Worm (Caenorhabditis elegans): Measurements from ENCODE around the gene col-122.
"Not testable (repeated sequence)": the region's sequence is repeated elsewhere in the genome, so short reads cannot be mapped to it uniquely, and the experiment has no call there.

Gene col-122

ce11 chrIV:9593456-9593855 is 30.3 kb downstream of the col-122 start, which contains the start of gene spp-18:
spp-18 (plus strand) TSS chrIV:9593712.
- no peak for TF ChIP-seq F13H6.1 (tag; optimal IDR thresholded peaks at IDR 0.05)
- no peak for TF ChIP-seq ceh-34 (tag; optimal IDR thresholded peaks at IDR 0.05)
- TF ChIP-seq ceh-6 (GFP tag; optimal IDR thresholded peaks at IDR 0.05), result no peak
- peak; percentile 27 for TF ChIP-seq elt-2 (tag; optimal IDR thresholded peaks at IDR 0.05)
- no peak for TF ChIP-seq madf-2 (tag; optimal IDR thresholded peaks at IDR 0.05)
- TF ChIP-seq dve-1 (tag; optimal IDR thresholded peaks at IDR 0.05), result no peak
- no peak for TF ChIP-seq Y22D7AL.16 (tag; optimal IDR thresholded peaks at IDR 0.05)
- no peak for TF ChIP-seq ref-2 (tag; optimal IDR thresholded peaks at IDR 0.05)
- TF ChIP-seq ceh-45 (GFP tag; IDR thresholded peaks at IDR 0.05), result no peak

DNA sequence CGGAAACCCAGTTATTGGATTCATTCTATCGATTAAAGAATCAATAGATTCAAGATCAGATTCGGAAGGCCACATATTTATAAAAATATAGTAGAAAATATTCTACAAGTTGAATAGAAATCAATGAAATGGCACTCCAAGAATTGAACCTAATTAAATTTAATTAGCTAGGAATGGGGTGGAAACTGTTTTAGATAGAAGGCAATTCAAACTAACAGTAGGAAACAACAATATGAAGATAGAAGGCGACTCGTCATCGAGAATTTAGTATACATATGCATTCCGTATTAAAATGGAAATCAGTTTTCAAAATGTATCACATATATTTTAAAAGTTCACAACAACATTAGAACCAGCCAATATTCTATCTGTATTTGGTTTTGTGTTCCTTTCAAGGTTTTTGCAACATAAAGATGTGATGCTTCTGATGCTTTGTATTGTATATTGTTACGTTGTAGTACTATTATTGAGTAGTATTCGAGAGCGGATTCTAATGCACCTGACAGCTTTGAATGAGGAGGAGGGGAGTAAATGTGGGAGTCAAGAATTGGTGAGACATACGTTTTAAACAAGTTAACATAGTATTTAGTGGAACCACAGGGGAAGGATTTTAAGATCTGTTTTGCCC is 32.7 kb downstream of the col-122 start, which contains the start of the genes F27C8.3 and F27C8.2:
F27C8.3 (minus strand) TSS at position 101 of the 628 bp plus-strand sequence.
F27C8.2 (plus strand) TSS at position 578 of the 628 bp plus-strand sequence.
- not testable (repeated sequence) for TF ChIP-seq pha-2 (tag; optimal IDR thresholded peaks at IDR 0.05); unc-55 (GFP tag; optimal IDR thresholded peaks at IDR 0.05); sdc-2 (tag; optimal IDR thresholded peaks at IDR 0.05)

DNA sequence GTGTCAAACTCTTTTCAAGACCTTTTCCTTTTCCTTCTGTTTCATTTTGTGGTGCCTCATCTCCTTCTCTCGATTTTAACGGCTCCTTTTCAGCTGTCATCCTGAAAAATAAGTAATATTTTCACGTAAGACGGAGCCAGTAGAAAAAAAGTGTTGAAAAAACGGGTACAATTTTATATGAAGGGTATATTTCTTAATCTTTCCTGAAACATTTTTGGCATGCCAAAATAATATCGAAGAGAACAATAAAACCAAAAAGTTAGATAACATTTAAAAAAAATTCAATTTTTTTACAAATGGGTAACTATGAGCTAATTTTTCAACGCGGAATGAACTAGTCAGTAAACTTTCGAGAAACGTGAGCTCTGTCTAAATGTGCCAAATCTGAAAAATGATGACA is 38.4 kb downstream of the col-122 start, which contains the start of gene aat-1:
aat-1 (minus strand) TSS at position 101 of the 400 bp plus-strand sequence.
- no peak for TF ChIP-seq ceh-22 (tag; optimal IDR thresholded peaks at IDR 0.05)
- no peak for TF ChIP-seq K02D7.2 (tag; optimal IDR thresholded peaks at IDR 0.05)
- no peak for TF ChIP-seq zip-5 (tag; optimal IDR thresholded peaks at IDR 0.05)
- TF ChIP-seq C08G9.2 (tag; optimal IDR thresholded peaks at IDR 0.05), result no peak
- no peak for TF ChIP-seq hlh-15 (tag; optimal IDR thresholded peaks at IDR 0.05)
- no peak for TF ChIP-seq rnt-1 (tag; optimal IDR thresholded peaks at IDR 0.05)
- no peak for TF ChIP-seq mec-3 (tag; optimal IDR thresholded peaks at IDR 0.05; ENCODE audit: borderline replicate concordance)
- no peak for TF ChIP-seq nhr-11 (tag; optimal IDR thresholded peaks at IDR 0.05)
- no peak for TF ChIP-seq ceh-45 (GFP tag; IDR thresholded peaks at IDR 0.05)
- TF ChIP-seq Y22D7AL.16 (tag; optimal IDR thresholded peaks at IDR 0.05), result no peak
- no peak for TF ChIP-seq tbx-2 (tag; optimal IDR thresholded peaks at IDR 0.05)
- TF ChIP-seq nhr-232 (tag; optimal IDR thresholded peaks at IDR 0.05), result no peak
- no peak for TF ChIP-seq eyg-1 (tag; optimal IDR thresholded peaks at IDR 0.05)
- TF ChIP-seq madf-2 (tag; optimal IDR thresholded peaks at IDR 0.05), result no peak
- TF ChIP-seq F13H6.1 (tag; optimal IDR thresholded peaks at IDR 0.05), result no peak
- TF ChIP-seq pat-9 (tag; optimal IDR thresholded peaks at IDR 0.05), result no peak
- no peak for TF ChIP-seq unc-3 (GFP tag; conservative IDR thresholded peaks at IDR 0.05)
- TF ChIP-seq unc-3 (tag; optimal IDR thresholded peaks at IDR 0.05), result no peak
- no peak for TF ChIP-seq hlh-30 (tag; optimal IDR thresholded peaks at IDR 0.05; ENCODE audit: insufficient read depth)
- TF ChIP-seq nfya-1 (tag; optimal IDR thresholded peaks at IDR 0.05), result no peak
- TF ChIP-seq ttx-3 (tag; optimal IDR thresholded peaks at IDR 0.05), result no peak

ce11 chrIV:9607945-9608344 is 44.8 kb downstream of the col-122 start:
- TF ChIP-seq tbx-2 (tag; optimal IDR thresholded peaks at IDR 0.05) (no peak), ztf-16 (tag; optimal IDR thresholded peaks at IDR 0.05) (no peak), ceh-24 (tag; optimal IDR thresholded peaks at IDR 0.05) (no peak), hlh-6 (tag; optimal IDR thresholded peaks at IDR 0.05) (no peak), C38D4.7 (GFP tag; optimal IDR thresholded peaks at IDR 0.05) (no peak)

DNA sequence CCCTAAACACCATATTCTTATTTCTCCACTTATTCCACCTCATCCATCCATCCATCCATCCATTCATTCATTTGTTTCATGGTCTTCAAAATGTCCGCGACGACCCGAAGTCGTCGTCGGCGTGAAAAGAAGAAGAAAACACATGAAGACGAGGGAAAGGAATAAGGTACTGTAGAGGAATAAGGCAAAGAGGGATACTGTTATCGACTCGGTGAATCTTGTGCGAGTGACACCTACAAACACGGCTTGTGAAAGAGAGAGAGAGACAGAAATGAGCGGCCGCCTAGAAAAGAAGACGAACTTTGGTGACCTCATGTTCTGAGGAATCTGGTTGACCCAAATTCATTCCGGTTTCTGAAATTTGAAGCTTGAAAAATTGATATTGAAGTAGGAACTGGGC is 45.9 kb downstream of the col-122 start:
- no peak for TF ChIP-seq gmeb-2 (tag; optimal IDR thresholded peaks at IDR 0.05)
- TF ChIP-seq rnt-1 (tag; optimal IDR thresholded peaks at IDR 0.05), result no peak
- no peak for TF ChIP-seq ref-2 (tag; optimal IDR thresholded peaks at IDR 0.05)
- TF ChIP-seq mec-3 (tag; optimal IDR thresholded peaks at IDR 0.05; ENCODE audit: borderline replicate concordance), result no peak
- TF ChIP-seq ceh-34 (tag; optimal IDR thresholded peaks at IDR 0.05), result no peak
- no peak for TF ChIP-seq C08G9.2 (tag; optimal IDR thresholded peaks at IDR 0.05)
- TF ChIP-seq ceh-6 (GFP tag; optimal IDR thresholded peaks at IDR 0.05), result no peak
- TF ChIP-seq hlh-8 (tag; optimal IDR thresholded peaks at IDR 0.05), result no peak
- TF ChIP-seq sox-4 (tag; optimal IDR thresholded peaks at IDR 0.05), result no peak

Measured in whole organism, late embryonic.